Worm (Caenorhabditis elegans) whole organism, early embryonic: ENCODE data around the gene col-80.

Experiments
- B0310.2 ChIP-seq: sonication (generic microtip); optimal IDR thresholded peaks from 2 replicates; lab custom pipeline; 2016; ENCODE audit warnings: mild to moderate bottlenecking, missing genetic modification characterization, missing compliant biosample characterization
- F13C5.2 ChIP-seq: sonication (generic microtip); optimal IDR thresholded peaks from 2 replicates; lab custom pipeline; 2017; ENCODE audit warnings: mild to moderate bottlenecking, missing genetic modification characterization, inconsistent platforms, missing compliant biosample characterization
- aly-1 ChIP-seq: sonication (generic microtip); optimal IDR thresholded peaks from 2 replicates; lab custom pipeline; 2016; ENCODE audit warnings: missing genetic modification characterization, missing compliant biosample characterization
- ama-1 ChIP-seq: fragments of 150-350 bp; optimal IDR thresholded peaks from 2 replicates; lab custom pipeline; 2014
- ceh-13 ChIP-seq: fragments of 200-800 bp; sonication (Bioruptor generic); optimal IDR thresholded peaks from 2 replicates; lab custom pipeline; 2018; ENCODE audit warnings: mild to moderate bottlenecking, missing genetic modification characterization, missing compliant biosample characterization
- flt-1 ChIP-seq: fragments of 200-800 bp; sonication (Bioruptor generic); IDR thresholded peaks from 2 replicates; pipeline ENCODE4 v1.3.6; 2022; ENCODE audit warnings: missing genetic modification characterization, missing compliant biosample characterization
- hmbx-1 ChIP-seq: sonication (generic microtip); optimal IDR thresholded peaks from 2 replicates; lab custom pipeline; 2016; ENCODE audit warnings: mild to moderate bottlenecking, missing genetic modification characterization, missing compliant biosample characterization
- hmg-4 ChIP-seq: fragments of 200-800 bp; sonication (Bioruptor generic); optimal IDR thresholded peaks from 2 replicates; lab custom pipeline; 2018; ENCODE audit warnings: mild to moderate bottlenecking, missing genetic modification characterization, missing compliant biosample characterization
- hnd-1 ChIP-seq: sonication (generic microtip); optimal IDR thresholded peaks from 2 replicates; lab custom pipeline; 2016; ENCODE audit warnings: missing genetic modification characterization, missing compliant biosample characterization
- sea-1 ChIP-seq: fragments of 200-800 bp; sonication (Bioruptor generic); conservative IDR thresholded peaks from 2 replicates; pipeline ENCODE4 v1.3.6; 2022; ENCODE audit warnings: missing genetic modification characterization, missing compliant biosample characterization
- tbx-37 ChIP-seq: fragments of 200-800 bp; sonication (Bioruptor generic); conservative IDR thresholded peaks from 2 replicates; pipeline ENCODE4 v1.3.6; 2022; ENCODE audit warnings: missing genetic modification reagents, missing genetic modification characterization, missing compliant biosample characterization

ce11 chrII:10717124-10717523 is 10.1 kb downstream of the col-80 start, which contains the start of gene C09G5.13:
- TF ChIP-seq ama-1 (lab: Kevin White, UChicago) = no peak
- TF ChIP-seq flt-1 (GFP tag; lab: Robert Waterston, UW) = no peak
- TF ChIP-seq hmg-4 (GFP tag; lab: Kevin White, UChicago) = no peak
- no peak for TF ChIP-seq F13C5.2 (tag; lab: Kevin White, UChicago)
- no peak for TF ChIP-seq sea-1 (GFP tag; lab: Robert Waterston, UW)
- no peak for TF ChIP-seq ceh-13 (GFP tag; lab: Kevin White, UChicago)
- TF ChIP-seq B0310.2 = no peak
- no peak for TF ChIP-seq aly-1 (tag; lab: Kevin White, UChicago)
- TF ChIP-seq tbx-37 = no peak
- TF ChIP-seq hnd-1 (tag; lab: Kevin White, UChicago) = no peak
- TF ChIP-seq hmbx-1 (tag; lab: Kevin White, UChicago) = no peak
